Fruit fly (Drosophila melanogaster) whole organism: ENCODE data around the gene Tango6.

Experiments used
- CG8478 ChIP-seq: fragments of >200 bp; optimal IDR thresholded peaks from 2 replicates; lab custom pipeline; 2018; ENCODE audit warnings: inconsistent platforms
- EcR ChIP-seq, 2 experiments: fragments of >200 bp; optimal IDR thresholded peaks; 2 replicates each; lab custom pipeline; 2017; ENCODE audit warnings: missing biosample characterization in 2 of 2, missing genetic modification characterization in 2 of 2, missing genetic modification reagents in 2 of 2
- pan ChIP-seq: fragments of >200 bp; optimal IDR thresholded peaks from 2 replicates; lab custom pipeline; 2017
- psq ChIP-seq: fragments of >200 bp; optimal IDR thresholded peaks from 2 replicates; lab custom pipeline; 2017

DNA sequence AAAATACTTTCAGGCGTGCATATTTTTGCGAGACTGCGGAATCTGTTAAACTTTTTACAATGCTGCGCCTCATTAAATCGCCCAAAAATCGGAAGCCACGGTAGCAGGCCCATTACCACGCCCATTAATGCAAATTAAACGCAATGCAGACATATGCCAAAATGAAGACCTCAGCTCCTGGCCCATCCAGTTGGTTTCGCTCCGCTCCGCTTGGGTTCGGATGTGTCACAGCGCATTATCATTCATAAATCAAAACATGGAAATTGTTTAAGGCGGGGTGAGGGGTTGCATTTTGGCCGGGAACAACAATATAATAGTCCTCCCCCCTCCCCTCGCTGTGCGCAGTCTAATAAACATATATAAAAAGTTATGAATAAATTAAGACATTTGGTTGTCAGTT, 40.9 kb upstream of the Tango6 start:
- no peak for TF ChIP-seq EcR (GFP tag; optimal IDR thresholded peaks at IDR 0.05; lab: Kevin White, UChicago)
- TF ChIP-seq CG8478, result no peak
- TF ChIP-seq pan (lab: Kevin White, UChicago), result no peak
- TF ChIP-seq psq (lab: Kevin White, UChicago), result no peak
